Worm (Caenorhabditis elegans) whole organism, late embryonic: ENCODE measurements around the gene sipa-1.

Experiments used
- ahr-1 ChIP-seq: sonication (generic microtip); optimal IDR thresholded peaks from 2 replicates; lab custom pipeline; 2016; ENCODE audit warnings: missing genetic modification characterization, missing compliant biosample characterization
- ama-1 ChIP-seq: fragments of 150-350 bp; optimal IDR thresholded peaks from 2 replicates; lab custom pipeline; 2014
- che-1 ChIP-seq: sonication (generic microtip); optimal IDR thresholded peaks from 2 replicates; lab custom pipeline; 2016; ENCODE audit warnings: mild to moderate bottlenecking, missing genetic modification characterization, missing compliant biosample characterization
- dmd-4 ChIP-seq: sonication (generic microtip); optimal IDR thresholded peaks from 2 replicates; lab custom pipeline; 2016; ENCODE audit warnings: borderline replicate concordance, missing genetic modification characterization, missing compliant biosample characterization
- lin-11 ChIP-seq: fragments of 200-800 bp; sonication (Bioruptor generic); optimal IDR thresholded peaks from 2 replicates; lab custom pipeline; 2018; ENCODE audit warnings: mild to moderate bottlenecking, missing genetic modification characterization, missing compliant biosample characterization
- nfya-1 ChIP-seq: sonication (generic microtip); optimal IDR thresholded peaks from 2 replicates; lab custom pipeline; 2017; ENCODE audit warnings: missing genetic modification characterization, mild to moderate bottlenecking, missing compliant biosample characterization, antibody characterized with exemption, moderate library complexity
- nhr-11 ChIP-seq: fragments of 150-350 bp; optimal IDR thresholded peaks from 2 replicates; lab custom pipeline; 2014; ENCODE audit warnings: missing biosample characterization, missing genetic modification characterization
- pag-3 ChIP-seq: sonication (generic microtip); optimal IDR thresholded peaks from 2 replicates; lab custom pipeline; 2016; ENCODE audit warnings: missing compliant biosample characterization, missing genetic modification characterization, borderline replicate concordance
- rnt-1 ChIP-seq: sonication (generic microtip); optimal IDR thresholded peaks from 2 replicates; lab custom pipeline; 2016; ENCODE audit warnings: missing genetic modification characterization, missing compliant biosample characterization
- sdc-2 ChIP-seq: sonication (generic microtip); optimal IDR thresholded peaks from 2 replicates; lab custom pipeline; 2016; ENCODE audit warnings: missing genotype, missing genetic modification characterization, missing compliant biosample characterization

DNA sequence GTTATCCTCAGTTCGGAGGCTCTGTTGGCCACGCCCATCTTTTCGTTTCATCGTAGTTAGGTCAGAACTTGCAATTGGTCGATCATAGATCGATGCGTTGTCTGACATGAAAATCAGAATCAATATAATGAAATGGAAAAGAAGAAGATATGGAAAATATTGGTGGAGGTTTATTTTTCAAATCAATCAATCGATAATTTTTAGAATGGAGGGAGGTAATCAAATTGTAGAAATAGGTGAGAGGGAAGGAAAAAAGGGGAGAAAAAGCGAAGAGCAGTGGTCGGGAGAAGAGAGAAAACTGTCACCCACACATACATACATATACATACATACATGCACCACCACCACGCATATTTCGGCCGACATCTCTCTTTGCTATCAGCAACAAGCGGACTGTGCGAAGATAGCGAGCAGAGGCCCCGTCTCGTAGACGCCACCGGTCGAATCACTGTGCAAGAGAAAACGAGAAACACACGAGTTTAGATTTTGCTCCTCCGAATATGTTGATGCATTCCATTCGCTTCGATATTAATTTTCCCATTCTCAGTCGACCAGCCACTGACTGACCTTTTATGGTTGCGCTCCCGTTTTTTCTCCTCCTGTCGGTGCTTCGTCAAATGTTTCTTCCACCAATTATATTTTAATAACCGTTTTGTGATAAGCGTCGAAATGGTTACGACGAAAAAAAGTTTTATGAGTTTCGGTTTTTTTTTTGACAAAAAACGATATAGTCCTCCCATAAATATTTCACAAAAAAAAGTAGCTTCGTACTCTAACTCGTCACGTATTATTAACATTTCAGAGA, 7.7 kb downstream of the sipa-1 start, which contains the start of gene F35B12.10:
- no peak for TF ChIP-seq nfya-1
- TF ChIP-seq ahr-1 (tag; lab: Kevin White, UChicago): no peak
- TF ChIP-seq rnt-1 (tag; lab: Kevin White, UChicago): no peak
- TF ChIP-seq pag-3: no peak
- TF ChIP-seq dmd-4 (tag; lab: Kevin White, UChicago): no peak
- no peak for TF ChIP-seq nhr-11
- no peak for TF ChIP-seq che-1
- no peak for TF ChIP-seq sdc-2 (tag; lab: Kevin White, UChicago)
- no peak for TF ChIP-seq ama-1 (lab: Kevin White, UChicago)
- no peak for TF ChIP-seq lin-11 (tag; lab: Kevin White, UChicago)
